Worm (Caenorhabditis elegans): ENCODE measurements around the gene sao-1.

Gene sao-1

ce11 chrV:14010021-14010420 lies 46.3 kb downstream of the sao-1 start:
- TF ChIP-seq syd-9 (tag; optimal IDR thresholded peaks at IDR 0.05) (no peak), fax-1 (tag; optimal IDR thresholded peaks at IDR 0.05) (no peak), dmd-4 (tag; optimal IDR thresholded peaks at IDR 0.05; ENCODE audit: borderline replicate concordance) (no peak), ttx-3 (tag; optimal IDR thresholded peaks at IDR 0.05) (no peak), ceh-9 (tag; optimal IDR thresholded peaks at IDR 0.05) (no peak), ets-4 (tag; optimal IDR thresholded peaks at IDR 0.05) (no peak), eyg-1 (tag; optimal IDR thresholded peaks at IDR 0.05) (no peak), ref-2 (tag; optimal IDR thresholded peaks at IDR 0.05) (no peak)

ce11 chrV:14011427-14011826 lies 47.7 kb downstream of the sao-1 start:
- TF ChIP-seq ztf-16 (tag; optimal IDR thresholded peaks at IDR 0.05) (no peak), elt-2 (tag; optimal IDR thresholded peaks at IDR 0.05) (no peak), ceh-19 (GFP tag; optimal IDR thresholded peaks at IDR 0.05) (no peak), nhr-232 (tag; optimal IDR thresholded peaks at IDR 0.05) (no peak)

- TF ChIP-seq elt-4 (tag; optimal IDR thresholded peaks at IDR 0.05) = no peak
- peak; percentile 36 for TF ChIP-seq unc-42 (tag; optimal IDR thresholded peaks at IDR 0.05)
- TF ChIP-seq ceh-18 (tag; optimal IDR thresholded peaks at IDR 0.05) = no peak
- TF ChIP-seq pag-3 (tag; optimal IDR thresholded peaks at IDR 0.05; ENCODE audit: borderline replicate concordance) = no peak
- peak; percentile 32 for TF ChIP-seq nfya-1 (tag; optimal IDR thresholded peaks at IDR 0.05)
- peak; percentile 10 for TF ChIP-seq ceh-48 (tag; optimal IDR thresholded peaks at IDR 0.05)
- peak; percentile 60 for TF ChIP-seq ceh-31 (tag; optimal IDR thresholded peaks at IDR 0.05)
- peak; percentile 85 for TF ChIP-seq hlh-30 (tag; optimal IDR thresholded peaks at IDR 0.05; ENCODE audit: insufficient read depth)
- TF ChIP-seq unc-55 (GFP tag; optimal IDR thresholded peaks at IDR 0.05) = peak; percentile 50
- TF ChIP-seq tbx-2 (tag; optimal IDR thresholded peaks at IDR 0.05) = peak; percentile 52
- TF ChIP-seq ceh-30 (tag; optimal IDR thresholded peaks at IDR 0.05) = peak; percentile 26
Observed at ce11 chrV:14012002-14012554, 48.4 kb downstream of the sao-1 start, which contains the start of the genes ddx-17 and aip-1. Gene ddx-17 (minus strand): TSS chrV:14012052. Gene aip-1 (plus strand): TSS chrV:14012333.

- TF ChIP-seq tbx-7 (tag; optimal IDR thresholded peaks at IDR 0.05) = no peak
Observed at ce11 chrV:14013638-14014037, 49.9 kb downstream of the sao-1 start.

ce11 chrV:14014395-14014794 lies 50.7 kb downstream of the sao-1 start, which contains the start of gene end-3:
Gene end-3 (plus strand): TSS chrV:14014695.
- TF ChIP-seq lin-11 (tag; optimal IDR thresholded peaks at IDR 0.05) = no peak
- no peak for TF ChIP-seq ceh-14 (tag; optimal IDR thresholded peaks at IDR 0.05)
- TF ChIP-seq che-1 (tag; optimal IDR thresholded peaks at IDR 0.05) = no peak
- TF ChIP-seq ztf-16 (tag; optimal IDR thresholded peaks at IDR 0.05) = no peak
- no peak for TF ChIP-seq pax-1 (tag; optimal IDR thresholded peaks at IDR 0.05)
- no peak for TF ChIP-seq mec-3 (tag; optimal IDR thresholded peaks at IDR 0.05; ENCODE audit: borderline replicate concordance)
- no peak for TF ChIP-seq dve-1 (tag; optimal IDR thresholded peaks at IDR 0.05)
- TF ChIP-seq syd-9 (tag; optimal IDR thresholded peaks at IDR 0.05) = no peak
- TF ChIP-seq hlh-30 (tag; optimal IDR thresholded peaks at IDR 0.05; ENCODE audit: insufficient read depth) = no peak
- no peak for TF ChIP-seq ref-2 (tag; optimal IDR thresholded peaks at IDR 0.05)

Data from whole organism, late embryonic.